Worm (Caenorhabditis elegans): ENCODE measurements around the gene aat-7.

- no peak for TF ChIP-seq lin-39 (tag; optimal IDR thresholded peaks at IDR 0.05)
- no peak for TF ChIP-seq ceh-32 (tag; optimal IDR thresholded peaks at IDR 0.05; ENCODE audit: poor library complexity)
- no peak for TF ChIP-seq snpc-4 (tag; optimal IDR thresholded peaks at IDR 0.05)
- no peak for TF ChIP-seq ama-1 (optimal IDR thresholded peaks at IDR 0.05)
- TF ChIP-seq F49E8.2 (tag; optimal IDR thresholded peaks at IDR 0.05; ENCODE audit: borderline replicate concordance), result no peak
- TF ChIP-seq lin-29 (GFP tag; IDR thresholded peaks at IDR 0.05), result no peak
These were observed 20.7 kb upstream of the aat-7 start for ce11 chrII:1365985-1366384.
